Fruit fly (Drosophila melanogaster): ENCODE results near the gene RpL7-like.

The RpL7-like gene

DNA sequence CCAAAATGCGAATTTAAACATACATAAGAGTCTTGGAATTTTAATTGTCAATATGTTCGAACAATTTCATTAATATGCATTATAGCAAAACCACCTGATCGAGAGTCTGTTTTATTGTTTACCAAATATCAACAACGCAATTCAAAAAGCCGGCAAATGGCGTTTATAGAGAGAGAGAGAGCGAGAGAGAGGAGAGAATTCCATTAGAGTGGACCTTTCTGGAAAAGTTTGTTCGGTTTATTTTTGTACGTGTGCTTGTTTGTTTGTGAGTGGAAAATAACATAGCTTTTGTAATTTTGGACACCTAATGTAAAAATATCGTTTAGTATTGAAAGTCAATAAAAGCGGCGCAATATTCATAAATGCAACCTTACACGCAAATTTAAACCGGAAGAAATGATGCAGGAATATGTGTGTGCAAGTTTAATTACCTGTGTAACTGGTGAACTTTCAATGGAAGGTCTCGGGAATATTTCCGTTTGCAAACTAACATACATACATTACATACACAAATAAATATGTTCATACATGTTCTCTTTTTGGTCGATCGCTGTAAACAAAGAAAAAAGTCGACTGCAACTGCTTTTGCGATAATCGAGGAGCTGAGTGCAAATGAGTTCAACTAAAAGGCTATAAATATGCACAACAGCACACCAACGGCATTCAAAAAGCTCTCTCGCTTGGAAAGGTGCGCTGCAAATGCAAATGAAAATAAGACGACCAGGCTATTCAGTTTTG is 11.3 kb upstream of the RpL7-like start, which contains the start of gene CG6785 (continued):
- TF ChIP-seq CG10274 (GFP tag; optimal IDR thresholded peaks at IDR 0.05) = peak; percentile 48
- TF ChIP-seq CG9609 (GFP tag; optimal IDR thresholded peaks at IDR 0.05) = peak; percentile 52
- no peak for TF ChIP-seq sisA (GFP tag; IDR thresholded peaks at IDR 0.05)
- TF ChIP-seq CG6272 (GFP tag; IDR thresholded peaks at IDR 0.05) = no peak
- no peak for TF ChIP-seq CG6175 (GFP tag; IDR thresholded peaks at IDR 0.05)
- TF ChIP-seq CG15269 (tag; optimal IDR thresholded peaks at IDR 0.05) = peak; percentile 79
- TF ChIP-seq ewg (GFP tag; optimal IDR thresholded peaks at IDR 0.05) = peak; percentile 79
- no peak for TF ChIP-seq Oaz (GFP tag; IDR thresholded peaks at IDR 0.05)
- peak; percentile 56 for TF ChIP-seq tin (GFP tag; optimal IDR thresholded peaks at IDR 0.05)
- peak; percentile 78 for TF ChIP-seq Lhr (GFP tag; optimal IDR thresholded peaks at IDR 0.05)
- peak; percentile 86 for TF ChIP-seq Atf-2 (GFP tag; optimal IDR thresholded peaks at IDR 0.05)
- no peak for TF ChIP-seq al (GFP tag; IDR thresholded peaks at IDR 0.05)
- TF ChIP-seq chm (GFP tag; IDR thresholded peaks at IDR 0.05) = peak; percentile 88
- TF ChIP-seq CG3065 (GFP tag; optimal IDR thresholded peaks at IDR 0.05) = peak; percentile 50
- TF ChIP-seq CG11504 (tag; optimal IDR thresholded peaks at IDR 0.05) = peak; percentile 80
- TF ChIP-seq CG11696 (GFP tag; IDR thresholded peaks at IDR 0.05) = no peak
- TF ChIP-seq vvl (GFP tag; IDR thresholded peaks at IDR 0.05) = peak; percentile 77
- peak; percentile 93 for TF ChIP-seq ci (GFP tag; IDR thresholded peaks at IDR 0.05)
- no peak for TF ChIP-seq klu (GFP tag; IDR thresholded peaks at IDR 0.05)
- TF ChIP-seq Trl (optimal IDR thresholded peaks at IDR 0.05) = peak; percentile 83 to 97
- TF ChIP-seq Trl (GFP tag; optimal IDR thresholded peaks at IDR 0.05) = peak; percentile 94
- TF ChIP-seq hth (optimal IDR thresholded peaks at IDR 0.05) = no peak
- TF ChIP-seq CG7839 (tag; optimal IDR thresholded peaks at IDR 0.05) = peak; percentile 64
- TF ChIP-seq CG17328 (GFP tag; IDR thresholded peaks at IDR 0.05) = peak; percentile 59
- TF ChIP-seq Hmr (GFP tag; optimal IDR thresholded peaks at IDR 0.05) = peak; percentile 90
- TF ChIP-seq CG14860 (GFP tag; IDR thresholded peaks at IDR 0.05; ENCODE audit: partially characterized antibody) = no peak
- peak; percentile 24 for TF ChIP-seq CG30020 (tag; optimal IDR thresholded peaks at IDR 0.05)
- peak; percentile 57 for TF ChIP-seq CG18476 (GFP tag; optimal IDR thresholded peaks at IDR 0.05)
- TF ChIP-seq sna (GFP tag; IDR thresholded peaks at IDR 0.05; ENCODE audit: partially characterized antibody) = no peak
- TF ChIP-seq Antp (GFP tag; optimal IDR thresholded peaks at IDR 0.05) = peak; percentile 62
- TF ChIP-seq HLH54F (GFP tag; optimal IDR thresholded peaks at IDR 0.05) = peak; percentile 61
- TF ChIP-seq sens-2 (GFP tag; IDR thresholded peaks at IDR 0.05) = peak; percentile 29; the same call in 1 of the 2 replicates
- TF ChIP-seq Hsf (GFP tag; optimal IDR thresholded peaks at IDR 0.05) = peak; percentile 68
- TF ChIP-seq Vsx1 (GFP tag; optimal IDR thresholded peaks at IDR 0.05) = peak; percentile 93
- TF ChIP-seq row (GFP tag; IDR thresholded peaks at IDR 0.05) = 0 out of 3 replicates have a peak, but pooled peaks have one; percentile 47
- TF ChIP-seq CG10543 (GFP tag; optimal IDR thresholded peaks at IDR 0.05) = peak; percentile 93
- TF ChIP-seq CG3726 (GFP tag; IDR thresholded peaks at IDR 0.05) = no peak; the same call in 2 of the 3 replicates
- TF ChIP-seq toy (GFP tag; IDR thresholded peaks at IDR 0.05) = no peak
- no peak for TF ChIP-seq Scr (GFP tag; IDR thresholded peaks at IDR 0.05; ENCODE audit: partially characterized antibody)
- TF ChIP-seq stc (GFP tag; IDR thresholded peaks at IDR 0.05) = peak; percentile 42; the same call in 1 of the 2 replicates
- TF ChIP-seq CG12155 (GFP tag; optimal IDR thresholded peaks at IDR 0.05) = peak; percentile 58
- TF ChIP-seq B-H1 (GFP tag; IDR thresholded peaks at IDR 0.05) = no peak; the same call in 2 of the 3 replicates
- TF ChIP-seq CG7271 (tag; optimal IDR thresholded peaks at IDR 0.05) = peak; percentile 18
- TF ChIP-seq lov (optimal IDR thresholded peaks at IDR 0.05) = no peak
- TF ChIP-seq lov (GFP tag; IDR thresholded peaks at IDR 0.05) = no peak
- TF ChIP-seq rib (GFP tag; IDR thresholded peaks at IDR 0.05) = no peak; the same call in 1 of the 2 replicates
- peak; percentile 68 for TF ChIP-seq Bdp1 (GFP tag; optimal IDR thresholded peaks at IDR 0.05)
- no peak for TF ChIP-seq CG8478 (optimal IDR thresholded peaks at IDR 0.05)
- TF ChIP-seq CG3995 (GFP tag; optimal IDR thresholded peaks at IDR 0.05) = peak; percentile 24
- TF ChIP-seq jigr1 (GFP tag; IDR thresholded peaks at IDR 0.05) = no peak
- no peak for TF ChIP-seq hb (GFP tag; IDR thresholded peaks at IDR 0.05; ENCODE audit: partially characterized antibody)

Data from whole organism, embryonic.